Worm (Caenorhabditis elegans) whole organism, mixed stage, embryonic: ENCODE measurements around the gene oac-3.

Source experiments
- blmp-1 ChIP-seq: fragments of 150-350 bp; optimal IDR thresholded peaks from 2 replicates; lab custom pipeline; 2014; ENCODE audit warnings: missing biosample characterization, missing genetic modification characterization
- lsy-2 ChIP-seq: fragments of 150-350 bp; optimal IDR thresholded peaks from 2 replicates; lab custom pipeline; 2014; ENCODE audit warnings: missing biosample characterization, missing genetic modification characterization
- mab-5 ChIP-seq: fragments of 150-350 bp; optimal IDR thresholded peaks from 2 replicates; lab custom pipeline; 2014; ENCODE audit warnings: missing biosample characterization, missing genetic modification characterization
- nhr-2 ChIP-seq: fragments of 150-350 bp; optimal IDR thresholded peaks from 2 replicates; lab custom pipeline; 2014; ENCODE audit warnings: missing biosample characterization, missing genetic modification characterization
- nhr-237 ChIP-seq: fragments of 150-350 bp; optimal IDR thresholded peaks from 2 replicates; lab custom pipeline; 2014; ENCODE audit warnings: missing biosample characterization, missing genetic modification characterization
- pha-4 ChIP-seq: fragments of 150-350 bp; optimal IDR thresholded peaks from 2 replicates; lab custom pipeline; 2018; ENCODE audit warnings: missing biosample characterization, missing genetic modification reagents, missing genetic modification characterization
- snpc-4 ChIP-seq: fragments of 150-350 bp; optimal IDR thresholded peaks from 2 replicates; lab custom pipeline; 2014; ENCODE audit warnings: missing biosample characterization, missing genetic modification characterization

DNA sequence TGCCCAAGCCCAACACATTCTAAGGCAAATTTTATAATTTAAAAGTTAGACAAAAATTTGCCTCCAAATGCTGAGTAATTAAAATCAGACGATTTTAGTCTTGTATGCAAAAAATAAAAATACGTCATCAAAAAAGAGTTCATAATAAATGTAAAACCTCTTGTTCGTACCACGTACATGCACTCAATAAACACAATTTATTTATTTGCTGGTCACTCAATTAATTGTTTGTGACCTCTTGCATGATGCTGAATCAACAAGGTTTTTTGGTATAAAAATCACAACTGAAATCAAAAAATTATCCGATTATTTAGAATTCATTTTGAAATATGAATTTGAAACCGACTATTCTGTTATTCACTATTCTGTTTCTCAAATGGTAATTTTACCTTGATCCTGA, 49.1 kb upstream of the oac-3 start, which contains the start of gene hpx-2:
- TF ChIP-seq lsy-2 (no peak), blmp-1 (tag; lab: Kevin White, UChicago) (no peak), nhr-237 (tag; lab: Kevin White, UChicago) (no peak), pha-4 (no peak), snpc-4 (tag; lab: Kevin White, UChicago) (no peak), nhr-2 (tag; lab: Kevin White, UChicago) (no peak), mab-5 (tag; lab: Kevin White, UChicago) (no peak)
